Worm (Caenorhabditis elegans): ENCODE data around the gene ZK697.14.
A peak's percentile ranks its signal among the peaks of the same experiment; 100 is the strongest.

Gene ZK697.14

ce11 chrV:1771727-1772126 is 16.2 kb upstream of the ZK697.14 start, which contains the start of gene dhs-13:
TSS of gene dhs-13 (minus strand) at chrV:1771734.
- peak; percentile 36 for TF ChIP-seq lin-15B (tag; optimal IDR thresholded peaks at IDR 0.05)
- no peak for TF ChIP-seq pqm-1 (tag; optimal IDR thresholded peaks at IDR 0.05)
- TF ChIP-seq elt-3 (tag; optimal IDR thresholded peaks at IDR 0.05) = no peak
- TF ChIP-seq nhr-12 (tag; optimal IDR thresholded peaks at IDR 0.05) = no peak
- TF ChIP-seq ztf-4 (tag; optimal IDR thresholded peaks at IDR 0.05) = no peak
- no peak for TF ChIP-seq nhr-28 (tag; optimal IDR thresholded peaks at IDR 0.05)
- no peak for TF ChIP-seq ceh-16 (tag; optimal IDR thresholded peaks at IDR 0.05)
- TF ChIP-seq ama-1 (optimal IDR thresholded peaks at IDR 0.05) = no peak
- no peak for TF ChIP-seq ceh-28 (tag; optimal IDR thresholded peaks at IDR 0.05)
- TF ChIP-seq jun-1 (tag; optimal IDR thresholded peaks at IDR 0.05) = no peak
- TF ChIP-seq fkh-10 (GFP tag; optimal IDR thresholded peaks at IDR 0.05) = no peak
- no peak for TF ChIP-seq mdl-1 (tag; optimal IDR thresholded peaks at IDR 0.05)
- TF ChIP-seq nhr-25 (tag; optimal IDR thresholded peaks at IDR 0.05) = no peak
- peak; percentile 47 for TF ChIP-seq pha-4 (tag; optimal IDR thresholded peaks at IDR 0.05)
- TF ChIP-seq unc-62 (GFP tag; optimal IDR thresholded peaks at IDR 0.05) = no peak
- TF ChIP-seq nhr-43 (tag; optimal IDR thresholded peaks at IDR 0.05; ENCODE audit: poor library complexity, severe bottlenecking) = no peak
- no peak for TF ChIP-seq ztf-11 (tag; optimal IDR thresholded peaks at IDR 0.05)
- no peak for TF ChIP-seq fkh-2 (tag; optimal IDR thresholded peaks at IDR 0.05)
- peak; percentile 52 for TF ChIP-seq elt-2 (tag; optimal IDR thresholded peaks at IDR 0.05)

ce11 chrV:1767427-1767826 is 11.9 kb upstream of the ZK697.14 start:
- TF ChIP-seq aly-2 (tag; optimal IDR thresholded peaks at IDR 0.05) (no peak), egl-5 (tag; optimal IDR thresholded peaks at IDR 0.05) (no peak), nhr-67 (tag; optimal IDR thresholded peaks at IDR 0.05) (no peak), tbx-2 (tag; optimal IDR thresholded peaks at IDR 0.05) (no peak), elt-3 (tag; optimal IDR thresholded peaks at IDR 0.05) (no peak), nhr-11 (tag; optimal IDR thresholded peaks at IDR 0.05) (no peak), ZK546.5 (tag; optimal IDR thresholded peaks at IDR 0.05) (no peak), unc-62 (GFP tag; optimal IDR thresholded peaks at IDR 0.05) (no peak), lin-39 (tag; optimal IDR thresholded peaks at IDR 0.05) (no peak), nhr-43 (tag; optimal IDR thresholded peaks at IDR 0.05; ENCODE audit: poor library complexity, severe bottlenecking) (no peak), mdl-1 (tag; optimal IDR thresholded peaks at IDR 0.05) (no peak), ceh-28 (tag; optimal IDR thresholded peaks at IDR 0.05) (no peak), ceh-9 (tag; optimal IDR thresholded peaks at IDR 0.05) (no peak), nhr-76 (tag; optimal IDR thresholded peaks at IDR 0.05) (no peak), lsy-12 (tag; optimal IDR thresholded peaks at IDR 0.05) (no peak), elt-1 (tag; optimal IDR thresholded peaks at IDR 0.05) (no peak), nhr-12 (tag; optimal IDR thresholded peaks at IDR 0.05) (no peak), ceh-82 (tag; optimal IDR thresholded peaks at IDR 0.05) (no peak), nhr-77 (tag; optimal IDR thresholded peaks at IDR 0.05) (no peak), lin-15B (tag; optimal IDR thresholded peaks at IDR 0.05) (no peak)

ce11 chrV:1760682-1761081 is 5.2 kb upstream of the ZK697.14 start, which contains the start of gene clec-205:
TSS of gene clec-205 (plus strand) at chrV:1760893.
- TF ChIP-seq ztf-11 (tag; optimal IDR thresholded peaks at IDR 0.05) (no peak), elt-2 (tag; optimal IDR thresholded peaks at IDR 0.05) (peak; percentile 60), ztf-4 (tag; optimal IDR thresholded peaks at IDR 0.05) (no peak)

- peak; percentile 45 for TF ChIP-seq elt-2 (tag; optimal IDR thresholded peaks at IDR 0.05)
- no peak for TF ChIP-seq fkh-10 (GFP tag; optimal IDR thresholded peaks at IDR 0.05)
Observed at ce11 chrV:1756856-1757255, 1.4 kb upstream of the ZK697.14 start, which contains the start of gene clec-204. TSS of gene clec-204 (plus strand) at chrV:1757156.

- TF ChIP-seq nhr-25 (tag; optimal IDR thresholded peaks at IDR 0.05) (no peak), ama-1 (optimal IDR thresholded peaks at IDR 0.05) (no peak), ceh-28 (tag; optimal IDR thresholded peaks at IDR 0.05) (no peak), elt-3 (tag; optimal IDR thresholded peaks at IDR 0.05) (no peak), unc-39 (tag; optimal IDR thresholded peaks at IDR 0.05) (no peak), tbx-2 (tag; optimal IDR thresholded peaks at IDR 0.05) (no peak), ztf-11 (tag; optimal IDR thresholded peaks at IDR 0.05) (no peak), elt-1 (tag; optimal IDR thresholded peaks at IDR 0.05) (no peak), R02D3.7 (tag; optimal IDR thresholded peaks at IDR 0.05) (no peak), nhr-11 (tag; optimal IDR thresholded peaks at IDR 0.05) (no peak), elt-2 (tag; optimal IDR thresholded peaks at IDR 0.05) (peak; percentile 64), ceh-9 (tag; optimal IDR thresholded peaks at IDR 0.05) (no peak), pqm-1 (tag; optimal IDR thresholded peaks at IDR 0.05) (peak; percentile 7), lsy-12 (tag; optimal IDR thresholded peaks at IDR 0.05) (no peak), nhr-77 (tag; optimal IDR thresholded peaks at IDR 0.05) (no peak), ceh-16 (tag; optimal IDR thresholded peaks at IDR 0.05) (no peak), aly-2 (tag; optimal IDR thresholded peaks at IDR 0.05) (no peak)
Observed at ce11 chrV:1756099-1756498, 610 bp upstream of the ZK697.14 start.

All from whole organism, L3 larva.